Worm (Caenorhabditis elegans): Measurements from ENCODE around the gene str-101.

str-101 gene

DNA sequence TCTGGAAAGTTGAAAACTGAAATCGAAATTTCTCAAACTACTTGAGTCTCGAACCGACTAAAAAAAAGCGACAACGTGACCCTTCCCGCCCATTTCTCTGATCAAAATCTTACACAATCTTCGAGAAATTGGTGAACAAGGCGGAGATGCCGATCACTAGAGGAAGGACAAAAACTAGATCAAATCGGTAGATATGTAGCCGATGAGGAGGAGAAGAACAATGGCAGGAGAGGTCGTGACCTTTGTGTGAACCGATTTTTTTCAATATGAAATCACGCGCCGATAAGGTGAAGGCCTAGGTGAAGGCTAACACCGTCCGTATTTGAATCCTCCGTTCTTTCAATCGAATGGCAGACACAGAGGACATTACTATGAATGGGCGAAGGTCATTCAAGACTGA, 50.8 kb downstream of the str-101 start:
- TF ChIP-seq lin-40 (tag; optimal IDR thresholded peaks at IDR 0.05) (peak; percentile 25), ZK185.1 (tag; optimal IDR thresholded peaks at IDR 0.05; ENCODE audit: poor library complexity, severe bottlenecking) (peak; percentile 10), ztf-26 (tag; optimal IDR thresholded peaks at IDR 0.05) (peak; percentile 46), attf-6 (GFP tag; IDR thresholded peaks at IDR 0.05) (no peak)
